Fruit fly (Drosophila melanogaster) whole organism, embryonic: ENCODE data around the gene CG5388.

Experiments
- CG10147 ChIP-seq: fragments of 200-800 bp; sonication (Bioruptor generic); optimal IDR thresholded peaks from 2 replicates; lab custom pipeline; 2019; ENCODE audit warnings: missing biosample characterization, mild to moderate bottlenecking, missing genetic modification characterization, moderate library complexity
- CG10209 ChIP-seq: fragments of 200-800 bp; sonication (Bioruptor generic); optimal IDR thresholded peaks from 3 replicates; lab custom pipeline; 2017; ENCODE audit warnings: missing biosample characterization, mild to moderate bottlenecking, missing genetic modification characterization, missing genetic modification reagents
- CG10979 ChIP-seq: fragments of 200-800 bp; sonication (Bioruptor generic); optimal IDR thresholded peaks from 2 replicates; lab custom pipeline; 2018; ENCODE audit warnings: missing biosample characterization, mild to moderate bottlenecking, missing genetic modification characterization, moderate library complexity
- CG13296 ChIP-seq: fragments of 200-800 bp; sonication (Bioruptor generic); optimal IDR thresholded peaks from 3 replicates; lab custom pipeline; 2018; ENCODE audit warnings: missing biosample characterization, mild to moderate bottlenecking, missing genetic modification characterization
- CG14667 ChIP-seq: fragments of 200-800 bp; sonication (Bioruptor generic); IDR thresholded peaks from 2 replicates; pipeline ENCODE4 v1.3.6; 2022; ENCODE audit warnings: missing biosample characterization, missing genetic modification characterization
- CG15514 ChIP-seq: fragments of 200-800 bp; sonication (Bioruptor generic); optimal IDR thresholded peaks from 3 replicates; lab custom pipeline; 2017; ENCODE audit warnings: missing biosample characterization, missing genetic modification characterization, mild to moderate bottlenecking, moderate library complexity, missing genetic modification reagents
- CG15601 ChIP-seq: fragments of 200-800 bp; sonication (Bioruptor generic); optimal IDR thresholded peaks from 3 replicates; lab custom pipeline; 2019; ENCODE audit warnings: missing biosample characterization, mild to moderate bottlenecking, missing genetic modification characterization, moderate library complexity
- CG17612 ChIP-seq: fragments of 200-800 bp; sonication (Bioruptor generic); IDR thresholded peaks from 2 replicates; pipeline ENCODE4 v1.3.6; 2022; ENCODE audit warnings: missing biosample characterization, missing genetic modification characterization
- CG17912 ChIP-seq: fragments of 200-800 bp; sonication (Bioruptor generic); optimal IDR thresholded peaks from 2 replicates; lab custom pipeline; 2018; ENCODE audit warnings: missing biosample characterization, mild to moderate bottlenecking, missing genetic modification characterization
- CG18476 ChIP-seq: fragments of 200-800 bp; sonication (Bioruptor generic); optimal IDR thresholded peaks from 2 replicates; lab custom pipeline; 2016; ENCODE audit warnings: missing biosample characterization, mild to moderate bottlenecking, missing genetic modification characterization
- CG2129 ChIP-seq: fragments of 200-800 bp; sonication (Bioruptor generic); IDR thresholded peaks from 2 replicates; pipeline ENCODE4 v1.3.6; 2022; ENCODE audit warnings: missing biosample characterization, missing genetic modification characterization; ENCODE audit not compliant: partially characterized antibody
- CG32772 ChIP-seq: fragments of 200-800 bp; sonication (Bioruptor generic); IDR thresholded peaks from 2 replicates; pipeline ENCODE4 v1.3.6; 2022; ENCODE audit warnings: missing biosample characterization, missing genetic modification characterization
- CG3726 ChIP-seq: fragments of 200-800 bp; sonication (Bioruptor generic); IDR thresholded peaks from 3 replicates; pipeline ENCODE4, ENCODE4 v1.3.6; 2022; ENCODE audit warnings: missing biosample characterization, missing genetic modification characterization
- CG42726 ChIP-seq: fragments of 200-800 bp; sonication (Bioruptor generic); IDR thresholded peaks from 2 replicates; pipeline ENCODE4 v1.3.6; 2022; ENCODE audit warnings: missing biosample characterization, missing genetic modification characterization; ENCODE audit not compliant: partially characterized antibody
- CG43689 ChIP-seq: fragments of 200-800 bp; sonication (Bioruptor generic); IDR thresholded peaks from 2 replicates; pipeline ENCODE4 v1.3.6; 2022; ENCODE audit warnings: missing biosample characterization, missing genetic modification characterization
- CG5953 ChIP-seq: fragments of 200-800 bp; sonication (Bioruptor generic); IDR thresholded peaks from 2 replicates; pipeline ENCODE4 v1.3.6; 2022; ENCODE audit warnings: missing biosample characterization, missing genetic modification characterization
- CG6654 ChIP-seq: fragments of 200-800 bp; sonication (Bioruptor generic); optimal IDR thresholded peaks from 2 replicates; lab custom pipeline; 2017; ENCODE audit warnings: missing biosample characterization, mild to moderate bottlenecking, missing genetic modification characterization
- CG6854 ChIP-seq: fragments of 200-800 bp; sonication (Bioruptor generic); optimal IDR thresholded peaks from 3 replicates; lab custom pipeline; 2017; ENCODE audit warnings: missing biosample characterization, mild to moderate bottlenecking, missing genetic modification characterization
- CG7839 ChIP-seq: fragments of 200-800 bp; sonication (Bioruptor generic); optimal IDR thresholded peaks from 3 replicates; lab custom pipeline; 2018; ENCODE audit warnings: missing biosample characterization, mild to moderate bottlenecking, missing genetic modification characterization, moderate library complexity
- CG9817 ChIP-seq: fragments of 200-800 bp; sonication (Bioruptor generic); optimal IDR thresholded peaks from 2 replicates; lab custom pipeline; 2018; ENCODE audit warnings: missing biosample characterization, mild to moderate bottlenecking, missing genetic modification characterization, moderate library complexity
- D ChIP-seq, 2 experiments: fragments of 200-800 bp in 1 of 2; fragments of >200 bp in 1 of 2; sonication (Bioruptor generic) in 1 of 2; optimal IDR thresholded peaks; 2 replicates in 1 of 2; 3 replicates in 1 of 2; lab custom pipeline; 2017; ENCODE audit warnings: mild to moderate bottlenecking in 1 of 2, missing biosample characterization in 1 of 2, missing genetic modification characterization in 1 of 2, missing genetic modification reagents in 1 of 2
- D19A ChIP-seq: fragments of 200-800 bp; optimal IDR thresholded peaks from 3 replicates; lab custom pipeline; 2019; ENCODE audit warnings: missing biosample characterization, mild to moderate bottlenecking, missing genetic modification characterization, moderate library complexity
- Dip2 ChIP-seq: fragments of 200-800 bp; sonication (Bioruptor generic); IDR thresholded peaks from 2 replicates; pipeline ENCODE4 v1.3.6; 2022; ENCODE audit warnings: missing biosample characterization, missing genetic modification characterization
- Ets65A ChIP-seq: fragments of 200-800 bp; sonication (Bioruptor generic); peaks from one replicate; lab custom pipeline; 2016; ENCODE audit warnings: missing biosample characterization, missing genetic modification characterization
- NFAT ChIP-seq: fragments of 200-800 bp; sonication (Bioruptor generic); IDR thresholded peaks from 2 replicates; pipeline ENCODE4 v1.3.6; 2022; ENCODE audit warnings: missing biosample characterization, missing genetic modification characterization
- Ptx1 ChIP-seq: fragments of 200-800 bp; sonication (Bioruptor generic); IDR thresholded peaks from 2 replicates; pipeline ENCODE4 v1.3.6; 2022; ENCODE audit warnings: missing biosample characterization, missing genetic modification characterization
- Sin3A ChIP-seq: fragments of >200 bp; optimal IDR thresholded peaks from 2 replicates; lab custom pipeline; 2018
- Sry-δ ChIP-seq: fragments of 200-800 bp; sonication (Bioruptor generic); optimal IDR thresholded peaks from 2 replicates; lab custom pipeline; 2016; ENCODE audit warnings: missing biosample characterization, missing genetic modification characterization
- Xbp1 ChIP-seq: fragments of 200-800 bp; sonication (Bioruptor generic); optimal IDR thresholded peaks from 3 replicates; lab custom pipeline; 2016; ENCODE audit warnings: missing biosample characterization, mild to moderate bottlenecking, missing genetic modification characterization
- ac ChIP-seq: fragments of 200-800 bp; sonication (Bioruptor generic); optimal IDR thresholded peaks from 3 replicates; lab custom pipeline; 2017; ENCODE audit warnings: missing biosample characterization, mild to moderate bottlenecking, missing genetic modification characterization
- ap ChIP-seq: fragments of 200-800 bp; sonication (Bioruptor generic); IDR thresholded peaks from 2 replicates; pipeline ENCODE4 v1.3.6; 2022; ENCODE audit warnings: missing biosample characterization, missing genetic modification characterization
- ase ChIP-seq: fragments of 200-800 bp; sonication (Bioruptor generic); IDR thresholded peaks from 3 replicates; pipeline ENCODE4 v1.3.6; 2022; ENCODE audit warnings: missing biosample characterization, missing genetic modification characterization
- croc ChIP-seq: fragments of 200-800 bp; sonication (Bioruptor generic); conservative IDR thresholded peaks from 3 replicates; pipeline ENCODE4 v1.3.6; 2022; ENCODE audit warnings: missing biosample characterization, missing genetic modification characterization
- ewg ChIP-seq: fragments of 200-800 bp; sonication (Bioruptor generic); optimal IDR thresholded peaks from 3 replicates; lab custom pipeline; 2017; ENCODE audit warnings: mild to moderate bottlenecking, missing biosample characterization, missing genetic modification reagents, missing genetic modification characterization
- fd102C ChIP-seq: fragments of 200-800 bp; sonication (Bioruptor generic); optimal IDR thresholded peaks from 2 replicates; lab custom pipeline; 2018; ENCODE audit warnings: missing biosample characterization, mild to moderate bottlenecking, missing genetic modification characterization, moderate library complexity
- fd64A ChIP-seq: fragments of 200-800 bp; sonication (Bioruptor generic); optimal IDR thresholded peaks from 3 replicates; lab custom pipeline; 2018; ENCODE audit warnings: missing biosample characterization, mild to moderate bottlenecking, missing genetic modification characterization
- gfzf ChIP-seq: fragments of 200-800 bp; sonication (Bioruptor generic); optimal IDR thresholded peaks from 2 replicates; lab custom pipeline; 2016; ENCODE audit warnings: missing biosample characterization, mild to moderate bottlenecking, missing genetic modification characterization, moderate library complexity
- ham ChIP-seq: fragments of 200-800 bp; sonication (Bioruptor generic); IDR thresholded peaks from 2 replicates; pipeline ENCODE4 v1.3.6; 2022; ENCODE audit warnings: missing biosample characterization, missing genetic modification characterization
- hb ChIP-seq: fragments of 200-800 bp; sonication (Bioruptor generic); IDR thresholded peaks from 3 replicates; pipeline ENCODE4 v1.3.6; 2022; ENCODE audit warnings: missing biosample characterization, missing genetic modification characterization; ENCODE audit not compliant: partially characterized antibody
- kay ChIP-seq: fragments of 200-800 bp; sonication (Bioruptor generic); optimal IDR thresholded peaks from 2 replicates; lab custom pipeline; 2016; ENCODE audit warnings: missing biosample characterization, missing genetic modification characterization
- kni ChIP-seq: fragments of 200-800 bp; sonication (Bioruptor generic); optimal IDR thresholded peaks from 3 replicates; lab custom pipeline; 2017; ENCODE audit warnings: mild to moderate bottlenecking, missing biosample characterization, missing genetic modification reagents, missing genetic modification characterization
- mld ChIP-seq: fragments of 200-800 bp; sonication (Bioruptor generic); IDR thresholded peaks from 3 replicates; pipeline ENCODE4 v1.3.6; 2022; ENCODE audit warnings: missing biosample characterization, missing genetic modification characterization; ENCODE audit not compliant: partially characterized antibody
- odd ChIP-seq: fragments of 200-800 bp; sonication (Bioruptor generic); optimal IDR thresholded peaks from 2 replicates; lab custom pipeline; 2017; ENCODE audit warnings: missing biosample characterization, mild to moderate bottlenecking, missing genetic modification characterization
- pita ChIP-seq: fragments of 200-800 bp; sonication (Bioruptor generic); optimal IDR thresholded peaks from 2 replicates; lab custom pipeline; 2017; ENCODE audit warnings: missing biosample characterization, mild to moderate bottlenecking, missing genetic modification characterization
- salm ChIP-seq: fragments of 200-800 bp; sonication (Bioruptor generic); optimal IDR thresholded peaks from 2 replicates; lab custom pipeline; 2018; ENCODE audit warnings: missing biosample characterization, mild to moderate bottlenecking, missing genetic modification characterization
- sc ChIP-seq, 3 experiments: fragments of >200 bp in 2 of 3; fragments of 200-800 bp in 1 of 3; sonication (Bioruptor generic) in 1 of 3; optimal IDR thresholded peaks; 2 replicates in 2 of 3; 3 replicates in 1 of 3; lab custom pipeline; 2017; ENCODE audit warnings: mild to moderate bottlenecking in 1 of 3, missing biosample characterization in 1 of 3, missing genetic modification characterization in 1 of 3, missing genetic modification reagents in 1 of 3
- slp2 ChIP-seq: fragments of 200-800 bp; sonication (Bioruptor generic); optimal IDR thresholded peaks from 2 replicates; lab custom pipeline; 2016; ENCODE audit warnings: missing biosample characterization, missing genetic modification characterization

CG5388 gene

dm6 chr3R:22362218-22362907 is 22.3 kb upstream of the CG5388 start, which contains the start of the genes JMJD6, CG7071 and Muted (continued):
- TF ChIP-seq ewg (peak; percentile 80), CG42726 (GFP tag; lab: Robert Waterston, UW) (peak; percentile 66; the same call in 1 of the 2 replicates), CG17612 (GFP tag; lab: Robert Waterston, UW) (peak; percentile 81), CG10147 (GFP tag; lab: Kevin White, UChicago) (peak; percentile 91), D19A (peak; percentile 70), slp2 (GFP tag; lab: Kevin White, UChicago) (peak; percentile 82), Sin3A (lab: Kevin White, UChicago) (peak; percentile 88), CG7839 (peak; percentile 85), ap (GFP tag; lab: Robert Waterston, UW) (peak; percentile 87), Dip2 (GFP tag; lab: Robert Waterston, UW) (peak; percentile 40; the same call in 1 of the 2 replicates), CG6854 (GFP tag; lab: Kevin White, UChicago) (peak; percentile 39), pita (GFP tag; lab: Kevin White, UChicago) (no peak), CG14667 (GFP tag; lab: Robert Waterston, UW) (peak; percentile 89), CG5953 (GFP tag; lab: Robert Waterston, UW) (peak; percentile 80), D (optimal IDR thresholded peaks at IDR 0.05; lab: Kevin White, UChicago) (peak; percentile 23), D (GFP tag; optimal IDR thresholded peaks at IDR 0.05; lab: Kevin White, UChicago) (peak; percentile 70), sc (optimal IDR thresholded peaks at IDR 0.05; lab: Kevin White, UChicago) (no peak), sc (GFP tag; optimal IDR thresholded peaks at IDR 0.05; lab: Kevin White, UChicago) (peak; percentile 83), CG15601 (peak; percentile 88), gfzf (peak; percentile 90), Sry-δ (GFP tag; lab: Kevin White, UChicago) (peak; percentile 71), Ptx1 (GFP tag; lab: Robert Waterston, UW) (peak; percentile 93), ham (GFP tag; lab: Robert Waterston, UW) (peak; percentile 59; the same call in 1 of the 2 replicates), CG2129 (GFP tag; lab: Robert Waterston, UW) (peak; percentile 79), Ets65A (peak; percentile 98), CG10979 (peak; percentile 84), CG10209 (GFP tag; lab: Kevin White, UChicago) (peak; percentile 90), CG18476 (peak; percentile 89), CG32772 (peak; percentile 86), CG43689 (no peak; the same call in 1 of the 2 replicates), CG9817 (tag; lab: Kevin White, UChicago) (peak; percentile 95), croc (peak; percentile 86), hb (peak; percentile 74; the same call in 2 of the 3 replicates), fd102C (GFP tag; lab: Kevin White, UChicago) (peak; percentile 45), mld (GFP tag; lab: Robert Waterston, UW) (no peak), CG17912 (peak; percentile 88), CG3726 (peak; percentile 84; the same call in 2 of the 3 replicates), kni (GFP tag; lab: Kevin White, UChicago) (peak; percentile 84), CG6654 (GFP tag; lab: Kevin White, UChicago) (peak; percentile 64), fd64A (peak; percentile 26), Xbp1 (GFP tag; lab: Kevin White, UChicago) (peak; percentile 96), ase (peak; percentile 90), ac (peak; percentile 52), CG13296 (GFP tag; lab: Kevin White, UChicago) (peak; percentile 89), NFAT (GFP tag; lab: Robert Waterston, UW) (peak; percentile 89), odd (peak; percentile 76), salm (tag; lab: Kevin White, UChicago) (peak; percentile 78), kay (peak; percentile 75), CG15514 (GFP tag; lab: Kevin White, UChicago) (peak; percentile 92)
